Worm (Caenorhabditis elegans) whole organism, midembryonic: ENCODE results near the gene C24A3.9.

Source experiments
- T22C8.4 ChIP-seq: fragments of 200-800 bp; sonication (Bioruptor generic); IDR thresholded peaks from 2 replicates; pipeline ENCODE4 v1.3.6; 2022; ENCODE audit warnings: missing genetic modification characterization, missing compliant biosample characterization
- cog-1 ChIP-seq: sonication (generic microtip); optimal IDR thresholded peaks from 2 replicates; lab custom pipeline; 2016; ENCODE audit warnings: missing genetic modification characterization, missing compliant biosample characterization
- flt-1 ChIP-seq: fragments of 200-800 bp; sonication (Bioruptor generic); IDR thresholded peaks from 2 replicates; pipeline ENCODE4 v1.3.6; 2022; ENCODE audit warnings: missing genetic modification characterization, missing compliant biosample characterization
- klf-2 ChIP-seq: fragments of 200-800 bp; sonication (Bioruptor generic); conservative IDR thresholded peaks from 2 replicates; pipeline ENCODE4 v1.3.6; 2022; ENCODE audit warnings: missing genetic modification reagents, missing genetic modification characterization, missing compliant biosample characterization
- med-1 ChIP-seq: sonication (generic microtip); optimal IDR thresholded peaks from 2 replicates; lab custom pipeline; 2017; ENCODE audit warnings: missing genetic modification characterization, mild to moderate bottlenecking, missing compliant biosample characterization, antibody characterized with exemption, missing genetic modification reagents; ENCODE audit not compliant: insufficient read depth
- ref-1 ChIP-seq: fragments of 200-800 bp; sonication (Bioruptor generic); conservative IDR thresholded peaks from 2 replicates; pipeline ENCODE4 v1.3.6; 2022; ENCODE audit warnings: missing genetic modification reagents, missing genetic modification characterization, missing compliant biosample characterization
- tab-1 ChIP-seq: fragments of 200-800 bp; sonication (Bioruptor generic); IDR thresholded peaks from 2 replicates; pipeline ENCODE4 v1.3.6; 2022; ENCODE audit warnings: missing genetic modification characterization, missing compliant biosample characterization
- ztf-23 ChIP-seq: fragments of 200-800 bp; sonication (Bioruptor generic); IDR thresholded peaks from 2 replicates; pipeline ENCODE4 v1.3.6; 2022; ENCODE audit warnings: missing genetic modification reagents, missing genetic modification characterization, missing compliant biosample characterization
- ztf-29 ChIP-seq: fragments of 200-800 bp; sonication (Bioruptor generic); IDR thresholded peaks from 2 replicates; pipeline ENCODE4 v1.3.6; 2022; ENCODE audit warnings: missing genetic modification reagents, missing genetic modification characterization, missing compliant biosample characterization

C24A3.9 gene

ce11 chrX:8998809-8999208 lies 11.5 kb downstream of the C24A3.9 start, which contains the start of gene C24A3.1:
Gene C24A3.1 (plus strand): TSS chrX:8999071.
- no peak for TF ChIP-seq klf-2
- no peak for TF ChIP-seq ztf-23 (GFP tag; lab: Robert Waterston, UW)
- no peak for TF ChIP-seq ref-1
- TF ChIP-seq tab-1 (GFP tag; lab: Robert Waterston, UW), result no peak
- no peak for TF ChIP-seq cog-1
- no peak for TF ChIP-seq ztf-29 (GFP tag; lab: Robert Waterston, UW)
- TF ChIP-seq T22C8.4 (GFP tag; lab: Robert Waterston, UW), result no peak
- TF ChIP-seq med-1 (GFP tag; lab: Kevin White, UChicago), result no peak
- no peak for TF ChIP-seq flt-1 (GFP tag; lab: Robert Waterston, UW)

ce11 chrX:8997450-8998075 lies 12.8 kb downstream of the C24A3.9 start, which contains the start of gene C24A3.2:
Gene C24A3.2 (plus strand): TSS chrX:8997500.
- TF ChIP-seq T22C8.4 (GFP tag; lab: Robert Waterston, UW), result no peak
- TF ChIP-seq ref-1, result no peak
- TF ChIP-seq cog-1, result no peak
- no peak for TF ChIP-seq klf-2
- no peak for TF ChIP-seq flt-1 (GFP tag; lab: Robert Waterston, UW)
- no peak for TF ChIP-seq tab-1 (GFP tag; lab: Robert Waterston, UW)
- no peak for TF ChIP-seq ztf-23 (GFP tag; lab: Robert Waterston, UW)
- TF ChIP-seq med-1 (GFP tag; lab: Kevin White, UChicago), result no peak
- no peak for TF ChIP-seq ztf-29 (GFP tag; lab: Robert Waterston, UW)

ce11 chrX:8996496-8997116 lies 13.7 kb downstream of the C24A3.9 start:
- TF ChIP-seq klf-2 (no peak), cog-1 (no peak)

ce11 chrX:8995527-8995946 lies 14.8 kb downstream of the C24A3.9 start:
- TF ChIP-seq ztf-23 (GFP tag; lab: Robert Waterston, UW) (0 out of 2 replicates have a peak, but pooled peaks have one; percentile 52), med-1 (GFP tag; lab: Kevin White, UChicago) (no peak), T22C8.4 (GFP tag; lab: Robert Waterston, UW) (no peak), ztf-29 (GFP tag; lab: Robert Waterston, UW) (no peak), flt-1 (GFP tag; lab: Robert Waterston, UW) (0 out of 2 replicates have a peak, but pooled peaks have one; percentile 35), cog-1 (peak; percentile 7)

ce11 chrX:8991856-8992456 lies 18.4 kb downstream of the C24A3.9 start, which contains the start of gene C24A3.4:
Gene C24A3.4 (plus strand): TSS chrX:8992406.
- TF ChIP-seq flt-1 (GFP tag; lab: Robert Waterston, UW) (no peak), ztf-23 (GFP tag; lab: Robert Waterston, UW) (no peak)

- TF ChIP-seq tab-1 (GFP tag; lab: Robert Waterston, UW) (no peak), ztf-29 (GFP tag; lab: Robert Waterston, UW) (no peak), med-1 (GFP tag; lab: Kevin White, UChicago) (no peak), ref-1 (no peak), flt-1 (GFP tag; lab: Robert Waterston, UW) (no peak), cog-1 (no peak), klf-2 (no peak), T22C8.4 (GFP tag; lab: Robert Waterston, UW) (no peak), ztf-23 (GFP tag; lab: Robert Waterston, UW) (no peak)
Observed at ce11 chrX:8987828-8988227, 22.5 kb downstream of the C24A3.9 start, which contains the start of gene twk-18. Gene twk-18 (plus strand): TSS chrX:8988128.

ce11 chrX:8986452-8986851 lies 23.9 kb downstream of the C24A3.9 start:
- no peak for TF ChIP-seq flt-1 (GFP tag; lab: Robert Waterston, UW)
- TF ChIP-seq tab-1 (GFP tag; lab: Robert Waterston, UW), result no peak
- no peak for TF ChIP-seq med-1 (GFP tag; lab: Kevin White, UChicago)
- no peak for TF ChIP-seq ztf-29 (GFP tag; lab: Robert Waterston, UW)

- TF ChIP-seq ztf-23 (GFP tag; lab: Robert Waterston, UW), result no peak
- no peak for TF ChIP-seq med-1 (GFP tag; lab: Kevin White, UChicago)
- no peak for TF ChIP-seq T22C8.4 (GFP tag; lab: Robert Waterston, UW)
- TF ChIP-seq ztf-29 (GFP tag; lab: Robert Waterston, UW), result no peak
- TF ChIP-seq klf-2, result no peak
- TF ChIP-seq cog-1, result no peak
- TF ChIP-seq ref-1, result no peak
- TF ChIP-seq tab-1 (GFP tag; lab: Robert Waterston, UW), result no peak
- TF ChIP-seq flt-1 (GFP tag; lab: Robert Waterston, UW), result no peak
Observed at ce11 chrX:8980676-8981075, 29.6 kb downstream of the C24A3.9 start, which contains the start of gene nmur-1. Gene nmur-1 (plus strand): TSS chrX:8980976.

ce11 chrX:8971461-8971860 lies 38.9 kb downstream of the C24A3.9 start:
- TF ChIP-seq ztf-23 (GFP tag; lab: Robert Waterston, UW) (peak; percentile 79), T22C8.4 (GFP tag; lab: Robert Waterston, UW) (peak; percentile 82), ref-1 (no peak), med-1 (GFP tag; lab: Kevin White, UChicago) (peak; percentile 20), klf-2 (no peak), ztf-29 (GFP tag; lab: Robert Waterston, UW) (no peak), tab-1 (GFP tag; lab: Robert Waterston, UW) (no peak), cog-1 (peak; percentile 38), flt-1 (GFP tag; lab: Robert Waterston, UW) (peak; percentile 83)
